Fruit fly (Drosophila melanogaster): ENCODE data around the gene CG43121.

The CG43121 gene

DNA sequence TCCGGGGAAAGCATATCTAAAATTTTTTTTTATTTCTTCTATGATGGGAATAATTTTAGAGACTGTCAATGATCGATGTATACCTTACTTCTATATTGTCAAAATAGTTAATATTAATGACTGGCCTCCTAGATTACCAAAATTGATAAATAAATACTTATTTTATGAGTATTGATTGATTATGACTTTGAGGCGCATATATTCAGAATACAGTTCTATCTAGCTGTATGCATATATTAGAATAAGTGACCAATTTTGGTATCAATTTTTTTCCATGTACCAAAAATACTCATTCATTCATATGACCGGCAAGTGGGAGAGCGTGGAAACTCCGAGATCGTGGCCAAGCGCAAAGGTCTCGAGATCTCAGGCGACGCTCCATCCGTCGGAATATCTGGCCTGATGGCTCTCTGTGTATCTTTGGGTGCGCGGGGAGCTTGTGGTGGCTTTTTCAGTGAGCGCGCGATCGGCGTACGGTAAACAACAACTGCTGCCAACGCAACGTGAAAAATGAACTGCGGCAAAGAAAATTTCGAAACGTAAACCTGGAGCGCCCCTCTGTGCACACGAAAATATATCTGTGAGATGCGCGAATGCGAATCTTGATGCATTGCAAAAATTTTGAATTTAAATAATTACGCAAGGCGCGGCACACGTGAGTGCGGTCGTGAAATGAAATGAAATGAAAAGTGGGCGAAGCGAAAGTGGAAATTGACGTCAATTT, at the start of gene CG43121, which contains the start of gene ome:
TSS of gene CG43121 (minus strand) at position 51 of the 724 bp plus-strand sequence.
TSS of gene ome (plus strand) at position 453 of the 724 bp plus-strand sequence.
- TF ChIP-seq CG12768 (GFP tag; optimal IDR thresholded peaks at IDR 0.05) (peak; percentile 68), CG5204 (GFP tag; optimal IDR thresholded peaks at IDR 0.05) (peak; percentile 46), CG1620 (GFP tag; optimal IDR thresholded peaks at IDR 0.05) (peak; percentile 56), cnc (optimal IDR thresholded peaks at IDR 0.05) (no peak), Mnt (GFP tag; optimal IDR thresholded peaks at IDR 0.05) (peak; percentile 67), CG14711 (tag; optimal IDR thresholded peaks at IDR 0.05) (peak; percentile 6), bab1 (GFP tag; optimal IDR thresholded peaks at IDR 0.05) (no peak), toe (GFP tag; optimal IDR thresholded peaks at IDR 0.05) (peak; percentile 63), CG7101 (tag; optimal IDR thresholded peaks at IDR 0.05) (peak; percentile 54), Clk (GFP tag; optimal IDR thresholded peaks at IDR 0.05) (peak; percentile 21), Crg-1 (GFP tag; optimal IDR thresholded peaks at IDR 0.05) (peak; percentile 78), ovo (GFP tag; optimal IDR thresholded peaks at IDR 0.05) (peak; percentile 61), CG33017 (tag; optimal IDR thresholded peaks at IDR 0.05) (peak; percentile 15), cic (GFP tag; optimal IDR thresholded peaks at IDR 0.05) (peak; percentile 89), CG11617 (GFP tag; optimal IDR thresholded peaks at IDR 0.05) (peak; percentile 63), CG7045 (GFP tag; optimal IDR thresholded peaks at IDR 0.05) (peak; percentile 12), Hr96 (GFP tag; optimal IDR thresholded peaks at IDR 0.05) (peak; percentile 27), kay (GFP tag; ENCODE audit: borderline replicate concordance) (peak; percentile 71), pad (GFP tag; optimal IDR thresholded peaks at IDR 0.05) (peak; percentile 34), tj (GFP tag; optimal IDR thresholded peaks at IDR 0.05) (peak; percentile 33)

DNA sequence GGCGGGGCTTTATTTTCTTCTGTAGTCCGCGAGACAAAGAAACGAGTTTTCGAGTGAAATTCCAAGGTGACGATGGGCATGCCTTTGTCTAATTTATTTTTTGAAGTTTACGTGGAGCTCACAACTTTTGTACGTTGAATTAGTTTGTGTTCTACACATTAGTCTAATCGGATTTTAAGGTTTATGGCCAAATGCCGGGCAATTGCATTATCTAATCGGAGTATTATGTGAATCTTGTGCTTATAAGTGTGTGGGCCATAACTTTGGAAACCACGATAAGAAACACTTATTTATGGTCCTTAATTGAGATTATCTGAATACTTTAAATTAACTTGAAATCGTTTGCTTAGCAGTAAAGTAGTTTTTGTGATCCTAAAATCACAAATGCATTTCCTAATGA, 40.6 kb upstream of the CG43121 start:
- TF ChIP-seq ovo (GFP tag; optimal IDR thresholded peaks at IDR 0.05) (no peak), CG7045 (GFP tag; optimal IDR thresholded peaks at IDR 0.05) (peak; percentile 18), kay (GFP tag; ENCODE audit: borderline replicate concordance) (peak; percentile 84), Hr96 (GFP tag; optimal IDR thresholded peaks at IDR 0.05) (no peak), CG12768 (GFP tag; optimal IDR thresholded peaks at IDR 0.05) (no peak), CG33017 (tag; optimal IDR thresholded peaks at IDR 0.05) (peak; percentile 35), cic (GFP tag; optimal IDR thresholded peaks at IDR 0.05) (peak; percentile 56)

- TF ChIP-seq CG11617 (GFP tag; optimal IDR thresholded peaks at IDR 0.05): no peak
- TF ChIP-seq cic (GFP tag; optimal IDR thresholded peaks at IDR 0.05): no peak
- no peak for TF ChIP-seq bab1 (GFP tag; optimal IDR thresholded peaks at IDR 0.05)
- TF ChIP-seq Hr96 (GFP tag; optimal IDR thresholded peaks at IDR 0.05): peak; percentile 29
- no peak for TF ChIP-seq cnc (optimal IDR thresholded peaks at IDR 0.05)
- peak; percentile 53 for TF ChIP-seq CG1620 (GFP tag; optimal IDR thresholded peaks at IDR 0.05)
- peak; percentile 75 for TF ChIP-seq kay (GFP tag; ENCODE audit: borderline replicate concordance)
- peak; percentile 50 for TF ChIP-seq CG7101 (tag; optimal IDR thresholded peaks at IDR 0.05)
- TF ChIP-seq CG33017 (tag; optimal IDR thresholded peaks at IDR 0.05): peak; percentile 44
- no peak for TF ChIP-seq Mnt (GFP tag; optimal IDR thresholded peaks at IDR 0.05)
- TF ChIP-seq Crg-1 (GFP tag; optimal IDR thresholded peaks at IDR 0.05): peak; percentile 57
- peak; percentile 47 for TF ChIP-seq CG7045 (GFP tag; optimal IDR thresholded peaks at IDR 0.05)
- TF ChIP-seq CG5204 (GFP tag; optimal IDR thresholded peaks at IDR 0.05): no peak
- peak; percentile 40 for TF ChIP-seq CG14711 (tag; optimal IDR thresholded peaks at IDR 0.05)
- peak; percentile 2 for TF ChIP-seq toe (GFP tag; optimal IDR thresholded peaks at IDR 0.05)
- no peak for TF ChIP-seq tj (GFP tag; optimal IDR thresholded peaks at IDR 0.05)
- TF ChIP-seq pad (GFP tag; optimal IDR thresholded peaks at IDR 0.05): peak; percentile 10
- peak; percentile 54 for TF ChIP-seq ovo (GFP tag; optimal IDR thresholded peaks at IDR 0.05)
- no peak for TF ChIP-seq Clk (GFP tag; optimal IDR thresholded peaks at IDR 0.05)
- no peak for TF ChIP-seq CG12768 (GFP tag; optimal IDR thresholded peaks at IDR 0.05)
Observed at dm6 chr3L:14708053-14708452, 35.8 kb upstream of the CG43121 start.

DNA sequence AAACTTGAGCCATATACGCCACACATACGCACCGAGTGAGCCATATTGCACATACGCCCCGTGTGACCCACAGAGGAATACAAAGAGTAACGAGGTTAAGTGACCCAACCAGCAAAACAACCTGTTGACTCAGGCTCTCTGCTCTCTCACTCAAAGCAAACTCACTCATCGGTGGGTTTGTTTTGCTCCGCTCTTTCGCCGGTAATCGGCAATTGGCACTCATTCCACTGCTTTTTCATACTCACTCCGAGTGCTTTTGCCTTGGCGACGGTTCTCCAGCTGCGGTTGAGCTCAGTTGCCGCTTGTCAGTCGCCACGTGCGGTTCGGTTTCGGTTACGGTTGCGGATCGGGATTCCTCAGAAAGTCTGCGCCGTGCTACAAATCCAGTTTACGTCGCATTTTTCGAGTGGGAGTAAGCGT, 34.2 kb upstream of the CG43121 start:
- TF ChIP-seq bab1 (GFP tag; optimal IDR thresholded peaks at IDR 0.05) (peak; percentile 35), Mnt (GFP tag; optimal IDR thresholded peaks at IDR 0.05) (peak; percentile 98), CG33017 (tag; optimal IDR thresholded peaks at IDR 0.05) (peak; percentile 55), tj (GFP tag; optimal IDR thresholded peaks at IDR 0.05) (peak; percentile 86), toe (GFP tag; optimal IDR thresholded peaks at IDR 0.05) (no peak), pad (GFP tag; optimal IDR thresholded peaks at IDR 0.05) (no peak), CG12768 (GFP tag; optimal IDR thresholded peaks at IDR 0.05) (peak; percentile 19), Crg-1 (GFP tag; optimal IDR thresholded peaks at IDR 0.05) (no peak), cic (GFP tag; optimal IDR thresholded peaks at IDR 0.05) (peak; percentile 63)

DNA sequence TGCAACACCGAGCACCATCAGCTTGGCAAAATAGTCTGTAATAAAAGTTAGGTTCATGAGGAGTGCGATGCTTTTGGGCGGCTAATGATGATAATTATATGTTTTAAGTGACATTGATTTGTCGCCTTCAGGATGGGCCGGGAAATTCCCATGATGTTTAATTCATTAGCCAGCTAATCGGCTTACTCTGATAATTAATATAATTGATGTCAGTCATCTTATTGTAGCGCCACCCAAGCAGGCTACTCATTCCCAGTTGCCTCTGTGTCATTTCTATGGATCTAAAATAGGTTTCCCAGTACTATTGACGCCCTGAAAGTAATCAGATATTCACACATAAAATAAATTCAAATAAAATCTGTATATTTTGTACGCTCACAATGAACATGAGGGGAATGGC, 32.9 kb upstream of the CG43121 start, which contains the start of gene CG13476:
TSS of gene CG13476 (plus strand) at position 301 of the 400 bp plus-strand sequence.
- TF ChIP-seq kay (GFP tag; ENCODE audit: borderline replicate concordance) (peak; percentile 64), CG5204 (GFP tag; optimal IDR thresholded peaks at IDR 0.05) (no peak), Crg-1 (GFP tag; optimal IDR thresholded peaks at IDR 0.05) (no peak), CG11617 (GFP tag; optimal IDR thresholded peaks at IDR 0.05) (no peak)

DNA sequence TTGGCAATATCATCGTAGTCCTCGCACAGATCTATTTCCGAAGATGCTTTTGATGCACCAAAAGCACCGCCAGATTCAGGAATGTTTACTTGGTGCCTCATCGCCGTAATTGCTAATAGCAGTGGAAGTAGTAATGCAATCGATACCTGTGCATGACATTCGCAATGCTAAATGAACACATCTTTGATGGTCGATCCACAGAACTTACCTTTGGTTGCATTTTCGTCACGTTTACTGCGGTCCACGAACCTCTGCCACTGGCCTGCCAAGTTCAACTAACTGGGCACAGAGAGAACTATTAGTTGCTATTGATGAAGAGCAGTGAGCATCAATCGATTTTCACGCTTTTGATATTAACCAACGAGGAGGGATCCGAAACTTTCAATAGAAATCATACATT, 29.3 kb upstream of the CG43121 start, which contains the start of gene CG17177:
TSS of gene CG17177 (minus strand) at position 101 of the 400 bp plus-strand sequence.
- no peak for TF ChIP-seq CG7045 (GFP tag; optimal IDR thresholded peaks at IDR 0.05)
- no peak for TF ChIP-seq toe (GFP tag; optimal IDR thresholded peaks at IDR 0.05)
- TF ChIP-seq tj (GFP tag; optimal IDR thresholded peaks at IDR 0.05): no peak
- no peak for TF ChIP-seq bab1 (GFP tag; optimal IDR thresholded peaks at IDR 0.05)
- TF ChIP-seq CG33017 (tag; optimal IDR thresholded peaks at IDR 0.05): no peak
- TF ChIP-seq CG1620 (GFP tag; optimal IDR thresholded peaks at IDR 0.05): no peak
- TF ChIP-seq CG11617 (GFP tag; optimal IDR thresholded peaks at IDR 0.05): no peak
- TF ChIP-seq Hr96 (GFP tag; optimal IDR thresholded peaks at IDR 0.05): no peak
